Worm (Caenorhabditis elegans): ENCODE data around the gene insc-1.

insc-1 gene

DNA sequence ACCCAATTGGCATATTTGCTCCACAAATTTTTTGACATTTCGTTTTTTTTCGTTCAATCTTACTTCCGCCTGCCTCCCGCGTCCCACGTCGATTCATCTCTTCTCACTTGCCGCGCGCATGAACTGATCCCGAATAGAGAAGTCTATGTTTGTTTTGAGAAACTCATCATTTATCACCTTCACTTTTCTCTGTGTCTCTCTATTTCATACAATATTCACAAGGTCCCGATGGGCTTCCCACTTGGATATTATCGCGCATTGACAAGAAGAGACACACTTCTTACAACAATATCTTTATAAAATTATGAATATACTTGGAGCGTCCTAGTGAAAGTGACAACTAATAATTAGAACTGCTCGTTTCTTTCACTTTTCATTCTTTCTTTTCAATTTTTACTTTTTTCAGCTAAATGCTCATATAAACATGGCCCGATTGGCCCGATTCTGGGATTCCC, at the start of gene insc-1:
Gene insc-1 (plus strand): TSS at position 405 of the 455 bp plus-strand sequence.
- no peak for TF ChIP-seq mab-5 (tag; optimal IDR thresholded peaks at IDR 0.05)
- TF ChIP-seq gmeb-1 (tag; optimal IDR thresholded peaks at IDR 0.05): no peak
- no peak for TF ChIP-seq unc-55 (GFP tag; optimal IDR thresholded peaks at IDR 0.05)
- TF ChIP-seq blmp-1 (tag; optimal IDR thresholded peaks at IDR 0.05; ENCODE audit: insufficient read depth): peak; percentile 7
- TF ChIP-seq nhr-129 (tag; optimal IDR thresholded peaks at IDR 0.05): no peak
- TF ChIP-seq nhr-25 (tag; optimal IDR thresholded peaks at IDR 0.05): no peak
- TF ChIP-seq ceh-16 (tag; optimal IDR thresholded peaks at IDR 0.05): no peak

DNA sequence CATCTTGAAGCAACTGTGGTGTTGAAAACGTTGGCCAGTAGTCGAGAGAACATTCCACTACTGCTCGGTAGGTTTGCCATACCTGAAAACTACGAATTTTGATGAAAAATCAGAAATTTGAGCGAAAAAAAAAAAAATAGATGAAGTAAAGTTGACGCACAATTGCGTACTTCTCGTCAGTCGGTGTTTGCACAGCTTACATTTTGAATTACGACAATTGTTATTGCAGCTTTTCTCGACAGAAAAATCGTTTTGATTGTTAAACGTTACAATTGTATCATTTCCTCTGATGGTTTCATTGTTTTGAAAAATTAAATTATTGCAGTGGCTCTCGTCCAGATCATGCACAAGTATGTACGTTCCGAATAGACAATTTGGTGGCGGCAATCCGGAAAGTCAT, 48.7 kb upstream of the insc-1 start, which contains the start of the genes F45E12.5 and cnep-1:
Gene F45E12.5 (minus strand): TSS at position 93 of the 400 bp plus-strand sequence.
Gene cnep-1 (plus strand): TSS at position 326 of the 400 bp plus-strand sequence.
- TF ChIP-seq ztf-11 (tag; optimal IDR thresholded peaks at IDR 0.05): no peak
- TF ChIP-seq zag-1 (tag; optimal IDR thresholded peaks at IDR 0.05): no peak
- TF ChIP-seq nhr-25 (tag; optimal IDR thresholded peaks at IDR 0.05): no peak
- TF ChIP-seq R02D3.7 (tag; optimal IDR thresholded peaks at IDR 0.05): no peak
- no peak for TF ChIP-seq ztf-4 (tag; optimal IDR thresholded peaks at IDR 0.05)
- TF ChIP-seq unc-55 (GFP tag; optimal IDR thresholded peaks at IDR 0.05): peak; percentile 36
- no peak for TF ChIP-seq snpc-4 (tag; optimal IDR thresholded peaks at IDR 0.05)
- TF ChIP-seq C34F6.9 (tag; optimal IDR thresholded peaks at IDR 0.05): peak; percentile 48
- no peak for TF ChIP-seq nhr-6 (tag; optimal IDR thresholded peaks at IDR 0.05)
- no peak for TF ChIP-seq nhr-77 (tag; optimal IDR thresholded peaks at IDR 0.05)
- peak; percentile 41 for TF ChIP-seq nhr-129 (tag; optimal IDR thresholded peaks at IDR 0.05)
- TF ChIP-seq mdl-1 (tag; optimal IDR thresholded peaks at IDR 0.05): no peak
- TF ChIP-seq nhr-21 (tag; optimal IDR thresholded peaks at IDR 0.05): no peak
- TF ChIP-seq lin-39 (tag; optimal IDR thresholded peaks at IDR 0.05): no peak
- no peak for TF ChIP-seq nhr-10 (tag; optimal IDR thresholded peaks at IDR 0.05)
- no peak for TF ChIP-seq peb-1 (tag; optimal IDR thresholded peaks at IDR 0.05)
- TF ChIP-seq elt-1 (tag; optimal IDR thresholded peaks at IDR 0.05): no peak
- no peak for TF ChIP-seq F13H6.1 (tag; optimal IDR thresholded peaks at IDR 0.05)
- TF ChIP-seq ztf-1 (GFP tag; conservative IDR thresholded peaks at IDR 0.05): no peak
- peak in 1 of 2 experiments; percentile 37 for TF ChIP-seq lsy-2 (tag; optimal IDR thresholded peaks at IDR 0.05)
- no peak for TF ChIP-seq sma-9 (GFP tag; optimal IDR thresholded peaks at IDR 0.05)
- no peak for TF ChIP-seq sma-9 (tag; optimal IDR thresholded peaks at IDR 0.05)
- TF ChIP-seq gmeb-1 (tag; optimal IDR thresholded peaks at IDR 0.05): no peak

DNA sequence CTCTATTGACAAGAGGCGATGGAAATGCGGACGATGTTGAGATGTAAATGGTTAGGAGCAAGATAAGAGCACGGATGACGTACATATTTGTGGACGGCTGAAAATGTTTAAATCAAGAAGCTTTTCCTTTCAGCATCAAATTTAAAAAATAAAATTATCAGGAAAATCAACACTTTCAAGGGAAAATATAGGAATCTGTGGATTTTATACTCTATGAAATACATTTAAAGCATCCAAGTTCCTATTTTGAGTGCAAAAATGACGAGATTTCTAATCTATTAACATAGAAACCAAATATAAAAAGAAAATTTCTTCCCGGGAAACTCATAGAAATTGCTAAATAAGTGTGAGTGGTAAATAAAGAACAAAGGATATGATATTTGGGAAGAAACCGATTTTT, 44.6 kb upstream of the insc-1 start, which contains the start of gene F45E12.6:
Gene F45E12.6 (minus strand): TSS at position 101 of the 400 bp plus-strand sequence.
- TF ChIP-seq lsy-2 (tag; optimal IDR thresholded peaks at IDR 0.05) (no peak), dmd-4 (tag; optimal IDR thresholded peaks at IDR 0.05) (no peak), blmp-1 (tag; optimal IDR thresholded peaks at IDR 0.05; ENCODE audit: insufficient read depth) (no peak), aly-2 (tag; optimal IDR thresholded peaks at IDR 0.05) (no peak), nhr-237 (tag; optimal IDR thresholded peaks at IDR 0.05) (no peak), gmeb-1 (tag; optimal IDR thresholded peaks at IDR 0.05) (no peak), nhr-23 (tag; optimal IDR thresholded peaks at IDR 0.05) (no peak), egl-27 (tag; optimal IDR thresholded peaks at IDR 0.05) (no peak)

DNA sequence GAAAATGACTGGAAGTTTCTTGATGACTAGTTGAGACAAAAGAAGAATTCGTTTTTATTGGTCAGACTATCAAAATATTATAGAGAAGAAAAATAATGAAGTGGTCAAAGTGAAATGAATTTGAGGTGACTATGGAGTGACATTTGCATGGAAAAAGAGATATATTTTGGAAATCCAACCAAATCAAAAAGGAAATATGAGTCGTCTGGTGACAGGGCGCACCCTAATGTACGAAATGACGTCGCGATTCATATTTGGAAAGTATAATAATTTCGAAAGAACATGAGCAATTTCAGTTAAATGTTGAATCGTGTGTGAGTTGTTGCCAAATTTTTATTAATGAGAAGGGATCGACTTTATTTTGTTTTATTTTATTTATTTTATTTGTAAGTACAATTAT, 41.2 kb upstream of the insc-1 start, which contains the start of gene F21D12.2:
Gene F21D12.2 (plus strand): TSS at position 301 of the 400 bp plus-strand sequence.
- TF ChIP-seq mab-5 (tag; optimal IDR thresholded peaks at IDR 0.05) (no peak), nhr-25 (tag; optimal IDR thresholded peaks at IDR 0.05) (no peak), aly-2 (tag; optimal IDR thresholded peaks at IDR 0.05) (no peak), nhr-11 (tag; optimal IDR thresholded peaks at IDR 0.05) (no peak), Y55F3AM.14 (GFP tag; optimal IDR thresholded peaks at IDR 0.05) (no peak), nhr-6 (tag; optimal IDR thresholded peaks at IDR 0.05) (no peak), nhr-23 (tag; optimal IDR thresholded peaks at IDR 0.05) (no peak), nhr-237 (tag; optimal IDR thresholded peaks at IDR 0.05) (no peak), ceh-82 (tag; optimal IDR thresholded peaks at IDR 0.05) (no peak)

DNA sequence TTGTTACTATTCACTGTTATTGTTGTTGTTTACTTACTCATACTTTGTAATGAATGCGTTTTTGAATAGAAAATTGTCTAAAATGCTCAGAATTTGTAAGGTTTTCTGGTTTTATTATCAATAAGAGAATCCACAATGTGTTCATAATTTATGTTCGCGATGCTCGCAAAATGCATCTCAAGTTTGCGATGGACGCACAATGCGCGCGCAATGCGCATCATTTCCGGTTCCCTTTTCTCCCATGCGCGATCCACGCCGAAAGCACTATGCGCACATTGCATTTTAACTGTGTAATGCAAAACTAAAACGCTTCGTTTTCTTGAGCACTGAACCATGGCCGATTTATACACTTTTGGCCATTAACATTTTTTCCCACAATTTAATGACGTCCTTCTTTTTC, 39.2 kb upstream of the insc-1 start:
- TF ChIP-seq unc-55 (GFP tag; optimal IDR thresholded peaks at IDR 0.05): peak; percentile 8
- TF ChIP-seq ztf-4 (tag; optimal IDR thresholded peaks at IDR 0.05): no peak
- TF ChIP-seq lsy-2 (tag; optimal IDR thresholded peaks at IDR 0.05): no peak
- TF ChIP-seq nhr-77 (tag; optimal IDR thresholded peaks at IDR 0.05): no peak
- TF ChIP-seq crh-2 (tag; optimal IDR thresholded peaks at IDR 0.05): no peak
- TF ChIP-seq nhr-237 (tag; optimal IDR thresholded peaks at IDR 0.05): no peak
- no peak for TF ChIP-seq mab-5 (tag; optimal IDR thresholded peaks at IDR 0.05)
- TF ChIP-seq nhr-25 (tag; optimal IDR thresholded peaks at IDR 0.05): no peak
- TF ChIP-seq Y55F3AM.14 (GFP tag; optimal IDR thresholded peaks at IDR 0.05): peak; percentile 80
- TF ChIP-seq mdl-1 (tag; optimal IDR thresholded peaks at IDR 0.05): no peak
- no peak for TF ChIP-seq blmp-1 (tag; optimal IDR thresholded peaks at IDR 0.05; ENCODE audit: insufficient read depth)
- TF ChIP-seq zag-1 (tag; optimal IDR thresholded peaks at IDR 0.05): no peak
- TF ChIP-seq unc-39 (tag; optimal IDR thresholded peaks at IDR 0.05): no peak
- TF ChIP-seq alr-1 (tag; optimal IDR thresholded peaks at IDR 0.05): no peak

All from whole organism, L2 larva.